Worm (Caenorhabditis elegans) whole organism, L3 larva: ENCODE data around the gene C42C1.19.

Source experiments
- R02D3.7 ChIP-seq: fragments of 150-350 bp; optimal IDR thresholded peaks from 2 replicates; lab custom pipeline; 2014; ENCODE audit warnings: missing biosample characterization, missing genetic modification characterization
- ama-1 ChIP-seq: fragments of 150-350 bp; optimal IDR thresholded peaks from 2 replicates; lab custom pipeline; 2018
- ceh-9 ChIP-seq: sonication (generic microtip); optimal IDR thresholded peaks from 2 replicates; lab custom pipeline; 2018; ENCODE audit warnings: missing biosample characterization, missing genetic modification characterization
- elt-1 ChIP-seq: fragments of 150-350 bp; optimal IDR thresholded peaks from 2 replicates; lab custom pipeline; 2014; ENCODE audit warnings: missing biosample characterization, missing genetic modification characterization
- elt-2 ChIP-seq: sonication (generic microtip); optimal IDR thresholded peaks from 2 replicates; lab custom pipeline; 2016; ENCODE audit warnings: missing genetic modification reagents, mild to moderate bottlenecking, missing genetic modification characterization, missing compliant biosample characterization
- hmg-11 ChIP-seq: sonication (generic microtip); optimal IDR thresholded peaks from 2 replicates; lab custom pipeline; 2016; ENCODE audit warnings: missing genetic modification characterization, missing compliant biosample characterization
- jun-1 ChIP-seq: fragments of 150-350 bp; optimal IDR thresholded peaks from 2 replicates; lab custom pipeline; 2014; ENCODE audit warnings: missing biosample characterization, missing genetic modification reagents, missing genetic modification characterization
- mdl-1 ChIP-seq: fragments of 150-350 bp; optimal IDR thresholded peaks from 2 replicates; lab custom pipeline; 2014; ENCODE audit warnings: missing biosample characterization, missing genetic modification characterization
- mml-1 ChIP-seq: fragments of 150-350 bp; sonication (generic microtip); optimal IDR thresholded peaks from 3 replicates; lab custom pipeline; 2014; ENCODE audit warnings: missing biosample characterization, missing genetic modification characterization
- nhr-237 ChIP-seq: fragments of 150-350 bp; optimal IDR thresholded peaks from 2 replicates; lab custom pipeline; 2014; ENCODE audit warnings: missing biosample characterization, missing genetic modification characterization
- nhr-25 ChIP-seq: sonication (generic microtip); optimal IDR thresholded peaks from 2 replicates; lab custom pipeline; 2017; ENCODE audit warnings: missing biosample characterization, missing genetic modification characterization
- nhr-28 ChIP-seq: fragments of 150-350 bp; optimal IDR thresholded peaks from 2 replicates; lab custom pipeline; 2014; ENCODE audit warnings: missing biosample characterization, missing genetic modification characterization
- nhr-43 ChIP-seq: sonication (generic microtip); optimal IDR thresholded peaks from 2 replicates; lab custom pipeline; 2016; ENCODE audit warnings: mild to moderate bottlenecking, missing genetic modification characterization, missing compliant biosample characterization; ENCODE audit not compliant: poor library complexity, severe bottlenecking
- nhr-67 ChIP-seq: fragments of 150-350 bp; optimal IDR thresholded peaks from 2 replicates; lab custom pipeline; 2014; ENCODE audit warnings: missing biosample characterization, missing genetic modification characterization
- nhr-76 ChIP-seq: fragments of 150-350 bp; sonication (generic microtip); optimal IDR thresholded peaks from 5 replicates; lab custom pipeline; 2014; ENCODE audit warnings: missing biosample characterization, missing genetic modification characterization
- nhr-77 ChIP-seq: fragments of 150-350 bp; optimal IDR thresholded peaks from 2 replicates; lab custom pipeline; 2014; ENCODE audit warnings: missing biosample characterization, missing genetic modification characterization
- unc-62 ChIP-seq: fragments of 150-350 bp; sonication (generic microtip); optimal IDR thresholded peaks from 4 replicates; lab custom pipeline; 2014; ENCODE audit warnings: missing biosample characterization, missing genetic modification reagents, missing genetic modification characterization
- ztf-4 ChIP-seq: fragments of 150-350 bp; optimal IDR thresholded peaks from 2 replicates; lab custom pipeline; 2014; ENCODE audit warnings: missing biosample characterization, missing genetic modification characterization

Gene C42C1.19

ce11 chrIV:12335248-12335647, 52.7 kb downstream of the C42C1.19 start (continued):
- TF ChIP-seq nhr-28 (tag; lab: Kevin White, UChicago) (no peak), ceh-9 (tag; lab: Kevin White, UChicago) (no peak), jun-1 (tag; lab: Kevin White, UChicago) (no peak)

- TF ChIP-seq mml-1 (tag; lab: Kevin White, UChicago) (no peak), jun-1 (tag; lab: Kevin White, UChicago) (no peak), nhr-43 (tag; lab: Kevin White, UChicago) (no peak), ceh-9 (tag; lab: Kevin White, UChicago) (no peak), nhr-77 (no peak), elt-1 (tag; lab: Kevin White, UChicago) (no peak), nhr-76 (tag; lab: Kevin White, UChicago) (no peak), nhr-67 (no peak), R02D3.7 (no peak), unc-62 (no peak), nhr-237 (tag; lab: Kevin White, UChicago) (no peak), mdl-1 (tag; lab: Kevin White, UChicago) (no peak), hmg-11 (tag; lab: Kevin White, UChicago) (no peak)
- TF ChIP-seq, all 47 proteins: peak for 0
Observed at ce11 chrIV:12335798-12336197, 53.3 kb downstream of the C42C1.19 start, which contains the start of gene F19B6.1. Gene F19B6.1 (minus strand): TSS chrIV:12336075.

- TF ChIP-seq ztf-4 (tag; lab: Kevin White, UChicago) (no peak), ama-1 (lab: Kevin White, UChicago) (no peak), elt-2 (no peak), nhr-25 (tag; lab: Kevin White, UChicago) (no peak)
Observed at ce11 chrIV:12336893-12337627, 54.5 kb downstream of the C42C1.19 start, which contains the start of the genes F19B6.10 and wht-5. Gene F19B6.10 (plus strand): TSS chrIV:12337193. Gene wht-5 (plus strand): TSS chrIV:12337577.
